Worm (Caenorhabditis elegans) whole organism, young adult: Measurements from ENCODE around the gene F59A6.10.

Experiments
- B0261.1 ChIP-seq: sonication (generic microtip); optimal IDR thresholded peaks from 2 replicates; lab custom pipeline; 2016; ENCODE audit warnings: mild to moderate bottlenecking, missing genetic modification characterization, moderate library complexity, missing compliant biosample characterization
- F37B4.10 ChIP-seq: fragments of 200-800 bp; sonication (Bioruptor generic); IDR thresholded peaks from 2 replicates; pipeline ENCODE4 v1.3.6; 2022; ENCODE audit warnings: missing genetic modification characterization, missing compliant biosample characterization
- F49E8.2 ChIP-seq: sonication (generic microtip); optimal IDR thresholded peaks from 3 replicates; lab custom pipeline; 2017; ENCODE audit warnings: missing genetic modification characterization, mild to moderate bottlenecking, missing compliant biosample characterization, antibody characterized with exemption, moderate library complexity; ENCODE audit not compliant: insufficient read depth
- F57C9.4 ChIP-seq: sonication (generic microtip); optimal IDR thresholded peaks from 2 replicates; lab custom pipeline; 2017; ENCODE audit warnings: mild to moderate bottlenecking, missing genetic modification characterization, missing compliant biosample characterization
- Y56A3A.18 ChIP-seq: fragments of 200-800 bp; sonication (Bioruptor generic); IDR thresholded peaks from 2 replicates; pipeline ENCODE4 v1.3.6; 2022; ENCODE audit warnings: missing genetic modification reagents, missing genetic modification characterization, missing compliant biosample characterization
- Y79H2A.3 ChIP-seq: fragments of 200-800 bp; sonication (Bioruptor generic); conservative IDR thresholded peaks from 2 replicates; pipeline ENCODE4 v1.3.6; 2022; ENCODE audit warnings: missing genetic modification reagents, missing genetic modification characterization, missing compliant biosample characterization
- aptf-3 ChIP-seq: fragments of 200-800 bp; sonication (Bioruptor generic); IDR thresholded peaks from 2 replicates; pipeline ENCODE4 v1.3.6; 2022; ENCODE audit warnings: missing genetic modification characterization, missing compliant biosample characterization
- atf-7 ChIP-seq: sonication (generic microtip); optimal IDR thresholded peaks from 2 replicates; lab custom pipeline; 2017; ENCODE audit warnings: mild to moderate bottlenecking, missing genetic modification characterization, missing compliant biosample characterization
- attf-6 ChIP-seq: fragments of 200-800 bp; sonication (Bioruptor generic); IDR thresholded peaks from 2 replicates; pipeline ENCODE4 v1.3.6; 2022; ENCODE audit warnings: missing genetic modification reagents, missing genetic modification characterization, missing compliant biosample characterization
- bed-1 ChIP-seq: fragments of 200-800 bp; sonication (Bioruptor generic); IDR thresholded peaks from 2 replicates; pipeline ENCODE4 v1.3.6; 2022; ENCODE audit warnings: missing genetic modification reagents, missing genetic modification characterization, missing compliant biosample characterization
- cebp-1 ChIP-seq, 2 experiments: fragments of 200-800 bp in 1 of 2; sonication (Bioruptor generic) in 1 of 2; sonication (generic microtip) in 1 of 2; IDR thresholded peaks in 1 of 2; optimal IDR thresholded peaks in 1 of 2; 2 replicates each; pipeline versions ENCODE4 v1.3.6 to Lab custom; 2017 to 2022; ENCODE audit warnings: missing compliant biosample characterization in 2 of 2, missing genetic modification characterization in 2 of 2, mild to moderate bottlenecking in 1 of 2, missing genetic modification reagents in 1 of 2, moderate library complexity in 1 of 2
- ceh-100 ChIP-seq: fragments of 200-800 bp; sonication (Bioruptor generic); IDR thresholded peaks from 2 replicates; pipeline ENCODE4 v1.3.6; 2022; ENCODE audit warnings: missing genetic modification reagents, missing genetic modification characterization, missing compliant biosample characterization
- ceh-58 ChIP-seq: fragments of 200-800 bp; sonication (Bioruptor generic); IDR thresholded peaks from 2 replicates; pipeline ENCODE4 v1.3.6; 2022; ENCODE audit warnings: missing genetic modification characterization, missing compliant biosample characterization
- hlh-12 ChIP-seq: sonication (generic microtip); optimal IDR thresholded peaks from 2 replicates; lab custom pipeline; 2016; ENCODE audit warnings: missing genetic modification characterization, missing compliant biosample characterization
- hmg-20 ChIP-seq: fragments of 200-800 bp; sonication (Bioruptor generic); IDR thresholded peaks from 2 replicates; pipeline ENCODE4 v1.3.6; 2022; ENCODE audit warnings: missing genetic modification reagents, missing genetic modification characterization, missing compliant biosample characterization
- let-526 ChIP-seq: fragments of 200-800 bp; sonication (Bioruptor generic); IDR thresholded peaks from 2 replicates; pipeline ENCODE4 v1.3.6; 2022; ENCODE audit warnings: missing genetic modification reagents, missing genetic modification characterization, missing compliant biosample characterization
- lin-54 ChIP-seq: fragments of 200-800 bp; sonication (Bioruptor generic); optimal IDR thresholded peaks from 2 replicates; lab custom pipeline; 2018; ENCODE audit warnings: mild to moderate bottlenecking, missing genetic modification characterization, missing compliant biosample characterization
- nhr-27 ChIP-seq: fragments of 200-800 bp; sonication (Bioruptor generic); optimal IDR thresholded peaks from 2 replicates; lab custom pipeline; 2018; ENCODE audit warnings: mild to moderate bottlenecking, missing genetic modification characterization, moderate library complexity, missing compliant biosample characterization
- nhr-80 ChIP-seq: sonication (generic microtip); optimal IDR thresholded peaks from 2 replicates; lab custom pipeline; 2016; ENCODE audit warnings: missing genetic modification characterization, missing compliant biosample characterization
- pbrm-1 ChIP-seq: fragments of 200-800 bp; sonication (Bioruptor generic); IDR thresholded peaks from 2 replicates; pipeline ENCODE4 v1.3.6; 2022; ENCODE audit warnings: missing genetic modification reagents, missing genetic modification characterization, missing compliant biosample characterization
- pha-4 ChIP-seq: fragments of 150-350 bp; sonication (generic microtip); optimal IDR thresholded peaks from 2 replicates; lab custom pipeline; 2014; ENCODE audit warnings: missing biosample characterization, missing genetic modification reagents, missing genetic modification characterization
- rec-8 ChIP-seq, 2 experiments: sonication (generic microtip); optimal IDR thresholded peaks; 2 replicates each; lab custom pipeline; 2016; ENCODE audit warnings: mild to moderate bottlenecking in 2 of 2, missing genetic modification characterization in 2 of 2, missing genetic modification reagents in 2 of 2, missing genotype in 2 of 2, missing biosample characterization in 1 of 2, missing compliant biosample characterization in 1 of 2, moderate library complexity in 1 of 2
- repo-1 ChIP-seq: sonication (generic microtip); optimal IDR thresholded peaks from 2 replicates; lab custom pipeline; 2017; ENCODE audit warnings: mild to moderate bottlenecking, missing genetic modification characterization, missing compliant biosample characterization
- sea-2 ChIP-seq: fragments of 200-800 bp; sonication (Bioruptor generic); IDR thresholded peaks from 2 replicates; pipeline ENCODE4 v1.3.6; 2022; ENCODE audit warnings: missing genetic modification characterization, missing compliant biosample characterization
- snpc-1.1 ChIP-seq: sonication (generic microtip); optimal IDR thresholded peaks from 2 replicates; lab custom pipeline; 2017; ENCODE audit warnings: missing genetic modification characterization, mild to moderate bottlenecking, missing compliant biosample characterization, antibody characterized with exemption, moderate library complexity, missing genotype, missing genetic modification reagents; ENCODE audit not compliant: insufficient read depth
- snpc-1.3 ChIP-seq: sonication (generic microtip); optimal IDR thresholded peaks from 2 replicates; lab custom pipeline; 2017; ENCODE audit warnings: missing genetic modification characterization, mild to moderate bottlenecking, missing compliant biosample characterization, antibody characterized with exemption, moderate library complexity, missing genotype, missing genetic modification reagents; ENCODE audit not compliant: insufficient read depth
- unc-130 ChIP-seq: sonication (generic microtip); optimal IDR thresholded peaks from 2 replicates; lab custom pipeline; 2016; ENCODE audit warnings: missing genetic modification reagents, missing genetic modification characterization, missing compliant biosample characterization
- zfh-2 ChIP-seq: fragments of 200-800 bp; sonication (Bioruptor generic); conservative IDR thresholded peaks from 2 replicates; pipeline ENCODE4 v1.3.6; 2022; ENCODE audit warnings: missing genetic modification reagents, missing genetic modification characterization, missing compliant biosample characterization
- zim-3 ChIP-seq: sonication (generic microtip); optimal IDR thresholded peaks from 2 replicates; lab custom pipeline; 2017; ENCODE audit warnings: mild to moderate bottlenecking, missing genetic modification characterization, moderate library complexity, missing compliant biosample characterization
- ztf-3 ChIP-seq: fragments of 200-800 bp; sonication (Bioruptor generic); optimal IDR thresholded peaks from 2 replicates; lab custom pipeline; 2018; ENCODE audit warnings: mild to moderate bottlenecking, missing genetic modification characterization, missing compliant biosample characterization
- ztf-6 ChIP-seq: fragments of 200-800 bp; sonication (Bioruptor generic); IDR thresholded peaks from 2 replicates; pipeline ENCODE4 v1.3.6; 2022; ENCODE audit warnings: missing genetic modification reagents, missing genetic modification characterization, missing compliant biosample characterization

The F59A6.10 gene

ce11 chrII:5021518-5021917 is 17.8 kb downstream of the F59A6.10 start:
- TF ChIP-seq F49E8.2 (tag; lab: Kevin White, UChicago) (no peak), repo-1 (tag; lab: Kevin White, UChicago) (no peak), F57C9.4 (no peak), cebp-1 (GFP tag; IDR thresholded peaks at IDR 0.05; lab: Robert Waterston, UW) (no peak), cebp-1 (tag; optimal IDR thresholded peaks at IDR 0.05; lab: Kevin White, UChicago) (no peak), bed-1 (GFP tag; lab: Robert Waterston, UW) (no peak), zim-3 (no peak), Y79H2A.3 (GFP tag; lab: Robert Waterston, UW) (no peak), pbrm-1 (no peak)

DNA sequence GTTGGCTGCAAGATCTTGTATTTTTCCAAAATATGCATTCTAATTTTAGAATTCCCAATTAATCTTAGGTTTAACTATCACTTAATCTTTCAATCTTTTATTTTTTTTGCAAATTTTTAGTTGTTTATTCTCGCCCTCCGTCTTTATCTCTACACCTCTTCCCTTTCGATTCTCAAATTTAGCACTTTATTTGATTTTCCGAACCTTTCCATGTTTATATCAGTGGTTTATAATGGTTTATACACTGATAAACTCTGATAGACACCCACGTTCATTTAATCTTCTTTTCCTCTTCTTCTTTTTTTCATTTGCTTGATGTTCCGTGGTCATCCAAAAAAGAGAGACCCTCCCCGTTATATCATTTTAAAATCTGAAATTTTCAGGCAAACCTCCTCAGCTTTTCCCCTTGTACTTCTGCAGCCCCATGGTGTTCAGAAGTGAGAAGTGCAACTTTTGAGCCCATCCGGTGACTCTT is 18.7 kb downstream of the F59A6.10 start, which contains the start of the genes nsy-1 and F59A6.13:
Gene nsy-1, plus strand, starts transcription at position 377 of the 475 bp plus-strand sequence.
Gene F59A6.13, plus strand, starts transcription at position 425 of the 475 bp plus-strand sequence.
- TF ChIP-seq nhr-80 (peak; percentile 59), zfh-2 (GFP tag; lab: Robert Waterston, UW) (no peak)

ce11 chrII:5027952-5028351 is 24.2 kb downstream of the F59A6.10 start:
- no peak for TF ChIP-seq let-526 (GFP tag; lab: Robert Waterston, UW)
- TF ChIP-seq nhr-27 (tag; lab: Kevin White, UChicago), result no peak
- no peak for TF ChIP-seq lin-54 (GFP tag; lab: Kevin White, UChicago)
- TF ChIP-seq ztf-6 (GFP tag; lab: Robert Waterston, UW), result no peak
- no peak for TF ChIP-seq ztf-3 (GFP tag; lab: Kevin White, UChicago)
- no peak for TF ChIP-seq ceh-58
- no peak for TF ChIP-seq zim-3
- TF ChIP-seq, all 124 proteins: peak for 0

DNA sequence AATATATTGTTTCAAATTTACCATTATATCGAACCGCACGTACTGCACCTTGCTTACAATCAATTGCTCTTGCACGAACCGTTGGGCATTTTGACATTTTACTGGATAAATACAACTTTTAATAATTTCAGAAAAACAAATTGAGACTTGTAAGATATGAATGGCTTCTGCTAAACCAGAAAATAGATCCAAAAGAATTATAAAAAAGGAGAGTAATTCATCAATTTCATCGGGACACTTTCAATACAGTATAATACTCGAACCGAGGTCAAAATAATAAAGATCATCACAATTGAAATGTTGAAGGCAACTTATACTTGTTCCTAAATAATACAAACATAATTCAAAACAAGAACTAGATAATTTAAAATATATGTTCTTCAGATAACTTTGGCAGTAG is 27.9 kb downstream of the F59A6.10 start, which contains the start of gene wdr-83:
Gene wdr-83, minus strand, starts transcription at position 101 of the 400 bp plus-strand sequence.
- TF ChIP-seq aptf-3 (GFP tag; lab: Robert Waterston, UW), result no peak
- no peak for TF ChIP-seq unc-130 (GFP tag; lab: Kevin White, UChicago)
- no peak for TF ChIP-seq F37B4.10
- TF ChIP-seq rec-8 (tag; optimal IDR thresholded peaks at IDR 0.05; lab: Kevin White, UChicago), result no peak
- TF ChIP-seq hlh-12 (tag; lab: Kevin White, UChicago), result no peak
- TF ChIP-seq ztf-6 (GFP tag; lab: Robert Waterston, UW), result no peak
- TF ChIP-seq hmg-20 (GFP tag; lab: Robert Waterston, UW), result no peak
- TF ChIP-seq atf-7 (tag; lab: Kevin White, UChicago), result no peak
- no peak for TF ChIP-seq B0261.1
- TF ChIP-seq let-526 (GFP tag; lab: Robert Waterston, UW), result no peak
- no peak for TF ChIP-seq lin-54 (GFP tag; lab: Kevin White, UChicago)
- no peak for TF ChIP-seq snpc-1.1 (tag; lab: Kevin White, UChicago)
- no peak for TF ChIP-seq attf-6 (GFP tag; lab: Robert Waterston, UW)
- no peak for TF ChIP-seq Y56A3A.18 (GFP tag; lab: Robert Waterston, UW)
- no peak for TF ChIP-seq sea-2 (GFP tag; lab: Robert Waterston, UW)
- TF ChIP-seq Y79H2A.3 (GFP tag; lab: Robert Waterston, UW), result no peak
- TF ChIP-seq ceh-100 (GFP tag; lab: Robert Waterston, UW), result no peak
- TF ChIP-seq snpc-1.3 (tag; lab: Kevin White, UChicago), result no peak
- no peak for TF ChIP-seq pha-4 (tag; lab: Kevin White, UChicago)
- no peak for TF ChIP-seq F49E8.2 (tag; lab: Kevin White, UChicago)
